Fruit fly (Drosophila melanogaster) whole organism, pupa: ENCODE data around the gene CG3198.

Source experiments
- CG10348 ChIP-seq: fragments of 200-800 bp; sonication (Bioruptor generic); IDR thresholded peaks from 2 replicates; pipeline ENCODE4 v1.3.6; 2022; ENCODE audit warnings: missing biosample characterization, missing genetic modification characterization
- CG14655 ChIP-seq: fragments of 200-800 bp; sonication (Bioruptor generic); optimal IDR thresholded peaks from 3 replicates; lab custom pipeline; 2017; ENCODE audit warnings: mild to moderate bottlenecking, missing biosample characterization, missing genetic modification reagents, missing genetic modification characterization
- CG17806 ChIP-seq: fragments of 200-800 bp; sonication (Bioruptor generic); optimal IDR thresholded peaks from 2 replicates; lab custom pipeline; 2018; ENCODE audit warnings: missing biosample characterization, mild to moderate bottlenecking, missing genetic modification characterization, moderate library complexity
- CG32121 ChIP-seq: fragments of 200-800 bp; sonication (Bioruptor generic); IDR thresholded peaks from 2 replicates; pipeline ENCODE4 v1.3.6; 2022; ENCODE audit warnings: missing biosample characterization, missing genetic modification characterization
- CG34367 ChIP-seq: fragments of 200-800 bp; sonication (Bioruptor generic); optimal IDR thresholded peaks from 2 replicates; lab custom pipeline; 2018; ENCODE audit warnings: missing biosample characterization, mild to moderate bottlenecking, missing genetic modification characterization
- D1 ChIP-seq: fragments of 200-800 bp; sonication (Bioruptor generic); optimal IDR thresholded peaks from 2 replicates; lab custom pipeline; 2018; ENCODE audit warnings: missing biosample characterization, mild to moderate bottlenecking, missing genetic modification characterization, moderate library complexity
- EcR ChIP-seq: fragments of 200-800 bp; sonication (Bioruptor generic); optimal IDR thresholded peaks from 3 replicates; lab custom pipeline; 2019; ENCODE audit warnings: missing biosample characterization, missing genetic modification characterization, mild to moderate bottlenecking, moderate library complexity, missing genetic modification reagents
- Ets98B ChIP-seq: fragments of 200-800 bp; sonication (Bioruptor generic); IDR thresholded peaks from 2 replicates; pipeline ENCODE4 v1.3.6; 2022; ENCODE audit warnings: missing biosample characterization, missing genetic modification characterization
- Pif1B ChIP-seq: fragments of 200-800 bp; sonication (Bioruptor generic); optimal IDR thresholded peaks from 3 replicates; lab custom pipeline; 2016; ENCODE audit warnings: missing biosample characterization, missing genetic modification characterization
- Snoo ChIP-seq: fragments of 200-800 bp; sonication (Bioruptor generic); optimal IDR thresholded peaks from 3 replicates; lab custom pipeline; 2017; ENCODE audit warnings: missing biosample characterization, mild to moderate bottlenecking, missing genetic modification characterization, inconsistent platforms
- gl ChIP-seq: fragments of 200-800 bp; sonication (Bioruptor generic); optimal IDR thresholded peaks from 2 replicates; lab custom pipeline; 2018; ENCODE audit warnings: missing biosample characterization, mild to moderate bottlenecking, missing genetic modification characterization
- rn ChIP-seq: fragments of 200-800 bp; sonication (Bioruptor generic); IDR thresholded peaks from 2 replicates; pipeline ENCODE4 v1.3.6; 2022; ENCODE audit warnings: missing biosample characterization, missing genetic modification characterization

dm6 chrX:6662876-6663551, 10.8 kb downstream of the CG3198 start:
- TF ChIP-seq CG10348 (GFP tag; lab: Robert Waterston, UW) (no peak), CG14655 (peak; percentile 79), rn (GFP tag; lab: Robert Waterston, UW) (no peak), EcR (GFP tag; lab: Kevin White, UChicago) (no peak), Ets98B (GFP tag; lab: Robert Waterston, UW) (peak; percentile 69), CG34367 (tag; lab: Kevin White, UChicago) (no peak), Snoo (tag; lab: Kevin White, UChicago) (no peak), CG17806 (tag; lab: Kevin White, UChicago) (no peak), gl (tag; lab: Kevin White, UChicago) (no peak), Pif1B (GFP tag; lab: Kevin White, UChicago) (peak; percentile 2), CG32121 (peak; percentile 64), D1 (tag; lab: Kevin White, UChicago) (no peak)
